Worm (Caenorhabditis elegans) whole organism, dauer: ENCODE measurements around the gene F32D8.4.

Experiments
- unc-62 ChIP-seq: sonication (generic microtip); optimal IDR thresholded peaks from 2 replicates; lab custom pipeline; 2017; ENCODE audit warnings: missing biosample characterization, missing genetic modification reagents, missing genetic modification characterization

F32D8.4 gene

DNA sequence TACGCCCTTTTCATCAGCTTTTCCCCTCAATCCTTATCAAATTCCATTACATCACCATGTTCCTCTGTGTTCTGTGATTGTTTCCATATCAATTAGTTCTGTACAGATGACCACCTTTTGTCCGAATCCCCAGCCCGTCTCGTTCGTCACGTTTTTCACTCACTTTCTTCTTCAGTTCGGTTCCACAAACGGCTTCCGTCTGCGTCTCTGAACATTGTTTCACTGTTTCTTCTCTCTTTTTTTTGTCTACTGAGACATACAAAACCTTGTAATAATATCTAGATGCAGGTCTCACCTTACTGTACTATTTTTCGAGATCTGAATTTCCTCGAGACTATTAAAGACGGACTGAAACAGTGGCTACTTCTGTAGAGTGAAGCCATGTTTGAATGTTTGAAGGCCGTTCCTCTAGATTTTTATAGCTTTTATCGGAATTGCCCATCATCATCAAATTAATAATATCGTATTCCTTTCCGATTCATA, 6.9 kb downstream of the F32D8.4 start, which contains the start of gene F32D8.3:
Gene F32D8.3, plus strand, starts transcription at position 433 of the 483 bp plus-strand sequence.
- no peak for TF ChIP-seq unc-62 (GFP tag; lab: Kevin White, UChicago)

DNA sequence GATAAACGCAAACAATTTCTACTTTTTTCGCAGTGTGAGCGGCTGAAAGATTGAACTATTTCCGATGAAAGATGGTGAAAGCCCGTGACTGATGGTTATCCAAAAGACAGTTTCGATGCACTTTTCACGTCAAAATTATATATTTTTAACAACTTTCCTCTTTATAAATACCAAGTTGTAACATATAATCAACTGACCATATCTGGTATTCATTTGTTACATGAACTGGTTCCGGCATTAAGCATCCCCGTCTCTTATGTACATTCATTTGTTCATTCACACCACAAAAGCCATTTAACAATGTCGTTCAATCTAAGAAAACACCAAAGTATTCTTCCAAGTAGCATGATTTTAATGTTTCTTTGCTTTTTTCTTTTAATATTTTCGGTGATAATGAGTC, 9.9 kb downstream of the F32D8.4 start, which contains the start of gene F32D8.2:
Gene F32D8.2, plus strand, starts transcription at position 301 of the 400 bp plus-strand sequence.
- no peak for TF ChIP-seq unc-62 (GFP tag; lab: Kevin White, UChicago)

DNA sequence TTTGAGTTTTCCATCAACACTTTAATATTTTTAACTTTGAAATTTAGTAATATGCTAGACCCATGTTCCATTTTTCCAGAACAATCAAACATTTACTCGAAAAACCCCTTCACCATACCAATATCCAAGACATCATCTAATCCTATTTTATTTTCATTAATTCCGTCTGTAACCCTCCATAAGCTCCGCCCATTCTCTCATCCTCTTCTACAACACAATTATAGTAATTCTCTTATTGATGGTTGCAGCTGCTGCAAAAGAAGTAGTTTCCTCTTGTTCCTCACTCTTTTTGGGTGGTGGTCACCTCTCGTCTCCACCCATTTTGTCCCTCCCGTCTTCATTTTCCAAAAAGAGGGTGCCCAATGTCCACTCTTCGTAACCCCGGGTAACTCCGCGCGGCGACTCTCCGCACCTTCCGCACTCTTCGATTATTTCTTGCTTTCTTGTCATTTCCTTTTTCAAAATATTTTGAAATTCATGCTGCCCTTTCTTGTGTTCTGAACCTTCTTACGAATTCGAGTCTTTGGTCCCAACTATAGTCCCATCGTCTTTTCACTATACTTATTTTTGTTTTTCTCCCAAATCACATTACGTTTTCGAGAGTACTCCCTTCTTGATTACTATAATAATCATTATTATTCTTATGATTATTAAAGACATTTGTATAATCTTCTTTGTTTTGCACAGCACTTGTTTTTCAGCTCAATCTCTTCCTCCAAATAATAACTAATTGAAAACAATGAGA, 13.1 kb downstream of the F32D8.4 start, which contains the start of gene F32D8.1:
Gene F32D8.1, plus strand, starts transcription at position 695 of the 745 bp plus-strand sequence.
- TF ChIP-seq unc-62 (GFP tag; lab: Kevin White, UChicago) = no peak

DNA sequence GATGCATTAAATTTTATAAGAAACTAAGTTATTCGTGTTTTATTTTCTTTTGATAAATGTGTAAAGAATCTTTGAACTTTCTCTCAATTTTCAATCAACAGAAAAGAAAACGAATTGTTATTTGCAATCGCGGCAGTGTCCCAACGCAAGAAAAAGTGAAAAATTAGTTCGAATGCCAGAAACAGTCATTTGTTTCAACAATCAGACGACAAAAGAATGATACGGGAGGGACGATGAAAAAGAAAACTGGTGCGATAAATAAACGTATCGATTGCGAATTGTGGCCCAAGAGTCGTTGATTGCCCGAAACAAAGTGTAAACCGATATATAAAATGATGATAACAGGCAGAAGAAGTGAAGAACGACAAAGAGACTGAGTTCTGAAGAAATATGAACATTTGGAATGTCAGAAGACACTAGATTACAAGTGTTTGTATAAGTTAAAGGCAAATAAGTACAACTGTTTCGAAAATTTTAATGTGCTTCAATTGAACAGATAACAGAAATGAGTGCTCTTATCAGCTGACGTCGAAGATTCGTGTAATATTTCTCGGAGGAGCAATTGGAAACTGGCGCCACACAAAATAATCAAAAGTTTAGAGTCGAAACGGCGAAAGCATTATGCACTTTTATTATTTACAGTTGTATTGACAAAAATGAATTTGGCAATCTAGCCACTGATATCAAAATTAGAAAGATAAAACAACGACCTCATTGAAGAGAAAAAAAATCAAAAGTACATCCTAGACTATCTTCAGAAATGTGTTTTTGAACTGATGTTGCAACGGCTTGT, 15.4 kb downstream of the F32D8.4 start:
- no peak for TF ChIP-seq unc-62 (GFP tag; lab: Kevin White, UChicago)

DNA sequence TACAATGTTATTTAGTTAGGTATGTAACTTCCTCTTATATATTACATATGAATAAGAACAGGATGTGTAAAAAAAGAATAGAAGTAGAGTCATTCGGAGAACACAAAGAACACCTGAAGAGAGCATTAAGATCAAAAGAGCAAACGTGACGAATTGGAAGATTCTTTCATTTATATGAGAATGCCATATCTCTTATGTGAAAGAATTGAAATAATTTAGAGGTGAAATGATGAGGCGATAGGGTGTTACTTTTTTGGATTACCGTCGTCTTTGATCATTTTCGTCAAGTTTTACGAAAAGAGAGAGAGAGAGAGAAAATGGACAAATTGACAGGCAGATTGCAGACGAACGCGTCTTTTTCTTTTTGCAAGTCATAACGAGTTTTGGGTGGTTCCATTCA, 16.8 kb downstream of the F32D8.4 start:
- TF ChIP-seq unc-62 (GFP tag; lab: Kevin White, UChicago) = no peak

DNA sequence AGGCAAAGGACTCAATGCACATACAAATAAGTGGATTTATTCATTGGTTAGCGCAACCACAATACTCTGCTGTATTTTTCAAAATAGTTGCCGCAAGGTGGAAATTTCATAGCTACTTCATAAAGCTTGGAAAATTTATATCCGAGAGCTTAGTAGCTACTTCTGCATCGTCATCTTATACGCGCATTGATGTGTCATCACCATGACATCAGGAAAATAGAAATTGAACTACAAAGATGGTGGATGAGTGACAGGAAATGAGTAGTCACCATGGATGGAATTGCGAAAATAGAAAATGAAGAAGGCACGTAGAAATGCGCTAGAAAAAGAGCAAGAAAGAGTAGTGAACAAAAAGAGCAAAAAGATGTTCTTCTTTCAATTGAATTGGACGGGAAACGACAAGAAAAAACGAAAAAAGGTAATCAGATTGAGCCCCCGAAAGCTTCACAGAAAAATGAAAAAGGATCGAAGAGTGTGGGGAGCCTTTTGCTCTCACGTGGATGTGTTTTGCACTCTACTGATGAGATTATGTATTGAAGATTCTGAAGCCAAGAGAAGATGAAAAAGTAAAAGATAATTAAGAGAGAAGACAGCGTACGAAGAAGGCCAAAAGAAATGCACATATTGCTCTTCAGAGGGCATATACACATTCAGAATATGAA, 18.3 kb downstream of the F32D8.4 start:
- no peak for TF ChIP-seq unc-62 (GFP tag; lab: Kevin White, UChicago)

DNA sequence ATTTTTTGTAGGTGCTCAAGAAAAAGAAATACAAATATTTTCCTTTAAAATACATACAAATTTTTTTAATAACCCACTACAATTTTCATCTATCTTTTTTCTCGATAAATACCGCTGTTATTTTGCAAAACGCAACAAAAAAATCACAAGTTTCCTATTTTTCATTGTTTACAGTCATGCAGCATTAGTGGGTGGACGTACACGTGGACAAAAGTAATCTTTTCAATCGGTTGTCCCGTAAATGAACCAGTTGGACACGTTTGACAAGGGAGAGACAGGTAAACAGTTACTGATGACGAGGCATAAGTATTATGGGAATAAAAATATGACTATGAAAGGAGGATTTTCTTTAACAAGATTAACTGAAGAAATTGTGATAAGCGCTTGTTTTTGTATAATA, 20.2 kb downstream of the F32D8.4 start:
- TF ChIP-seq unc-62 (GFP tag; lab: Kevin White, UChicago) = no peak

DNA sequence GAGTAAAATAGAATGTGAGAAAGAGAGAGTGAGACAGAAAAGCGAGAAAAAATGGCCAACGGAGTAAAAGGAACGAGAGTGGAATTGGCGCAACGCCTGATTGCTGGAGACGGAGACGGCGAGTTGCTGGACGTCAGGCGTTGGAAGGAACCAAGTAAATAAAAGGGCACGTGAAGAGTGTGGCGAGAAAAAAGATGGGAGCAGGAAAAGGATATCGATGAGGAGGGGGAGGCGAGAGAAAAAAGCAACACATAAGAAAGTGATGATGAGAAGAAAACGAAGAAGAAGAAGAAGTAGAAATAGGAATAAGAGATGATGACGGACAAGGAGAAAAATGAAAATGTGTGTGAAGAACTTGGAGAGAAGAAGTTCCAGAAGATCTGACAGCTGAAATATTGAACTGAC, 21.9 kb downstream of the F32D8.4 start:
- TF ChIP-seq unc-62 (GFP tag; lab: Kevin White, UChicago) = no peak

DNA sequence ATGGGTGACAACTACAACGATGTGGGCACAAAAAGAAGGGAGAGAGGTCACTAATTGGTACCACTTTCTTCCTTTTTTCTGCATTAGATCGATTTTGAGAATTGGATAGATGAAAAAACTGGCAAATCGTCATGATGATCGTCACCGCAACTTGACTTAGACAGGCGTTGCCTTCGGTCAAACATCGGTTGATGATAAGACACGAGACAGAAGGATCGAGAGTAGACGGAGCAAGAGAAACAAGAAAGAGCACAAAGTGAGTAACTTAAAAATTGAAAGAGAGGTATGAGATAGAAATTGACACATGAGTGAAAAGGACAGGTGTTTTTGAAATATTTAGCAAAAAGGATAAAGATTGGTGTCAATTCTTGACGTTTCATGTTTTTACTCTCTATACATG, 23.3 kb downstream of the F32D8.4 start:
- TF ChIP-seq unc-62 (GFP tag; lab: Kevin White, UChicago) = no peak

DNA sequence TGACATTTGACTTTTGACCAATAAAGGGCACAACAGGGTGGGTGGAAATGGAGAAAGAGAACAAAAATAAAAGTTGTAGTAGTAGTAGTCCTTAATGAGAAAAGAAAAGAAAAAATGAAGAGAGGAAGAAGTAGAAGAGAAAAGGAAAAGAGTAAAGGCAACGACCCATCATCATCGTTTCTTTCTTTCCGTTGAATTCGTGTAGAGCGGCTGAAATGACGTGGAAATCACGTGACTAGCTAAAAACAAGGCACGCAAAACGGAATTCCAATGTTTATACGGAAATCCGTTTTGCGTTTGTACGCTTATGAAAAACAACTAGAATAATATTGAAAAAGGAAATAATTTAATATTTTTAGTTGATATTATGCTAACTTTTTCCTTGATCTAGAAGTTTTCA, 25.8 kb downstream of the F32D8.4 start:
- TF ChIP-seq unc-62 (GFP tag; lab: Kevin White, UChicago) = no peak

DNA sequence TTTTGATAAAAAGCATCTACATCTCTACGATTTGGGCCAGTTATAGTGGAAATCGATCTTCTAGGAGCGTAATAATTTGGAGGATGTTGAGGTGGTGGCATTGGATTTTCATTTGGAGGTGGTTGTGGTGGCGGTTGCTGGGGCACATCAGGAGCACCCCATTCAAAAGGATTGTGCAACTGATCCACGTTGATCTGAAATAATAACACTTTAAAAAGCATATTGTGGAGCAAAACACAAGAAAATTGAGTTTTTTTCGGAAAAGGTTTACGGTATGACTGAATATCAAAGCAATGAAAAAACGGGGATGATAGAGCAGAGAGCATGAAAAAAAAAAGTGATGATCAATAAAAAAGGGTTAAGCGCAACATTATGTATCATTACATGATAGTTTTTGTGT, 27.8 kb downstream of the F32D8.4 start, which contains the start of gene saeg-1:
Gene saeg-1, minus strand, starts transcription at position 101 of the 400 bp plus-strand sequence.
- TF ChIP-seq unc-62 (GFP tag; lab: Kevin White, UChicago) = no peak

DNA sequence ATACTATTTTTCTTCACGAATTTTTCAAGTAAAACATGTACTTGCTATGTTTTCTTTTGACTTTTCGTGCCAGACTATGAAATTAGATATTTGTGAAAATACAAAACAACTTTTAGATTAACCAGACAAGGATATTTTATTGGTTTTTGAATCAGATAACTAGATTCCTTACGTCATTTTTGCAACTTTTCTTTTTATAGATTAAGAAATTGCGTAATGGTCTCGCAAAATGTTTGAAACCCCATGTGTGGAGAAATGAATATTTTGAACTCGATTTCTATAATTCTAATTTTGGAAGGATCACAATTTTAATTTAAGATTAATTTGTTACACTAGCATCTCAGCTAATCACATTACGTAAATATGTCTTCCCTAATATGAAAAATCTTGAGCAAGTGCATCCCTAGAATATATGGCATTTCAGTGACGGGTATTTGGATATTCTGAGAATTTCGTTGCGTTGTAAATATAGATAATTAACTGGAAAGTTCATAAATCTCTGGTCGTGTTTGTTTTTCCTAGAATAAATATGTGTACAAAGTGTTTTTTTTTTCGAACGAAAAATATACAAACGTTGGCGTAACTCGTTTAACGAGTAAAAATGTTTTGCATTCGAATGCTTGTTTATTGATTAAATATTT, 30.8 kb downstream of the F32D8.4 start:
- no peak for TF ChIP-seq unc-62 (GFP tag; lab: Kevin White, UChicago)

DNA sequence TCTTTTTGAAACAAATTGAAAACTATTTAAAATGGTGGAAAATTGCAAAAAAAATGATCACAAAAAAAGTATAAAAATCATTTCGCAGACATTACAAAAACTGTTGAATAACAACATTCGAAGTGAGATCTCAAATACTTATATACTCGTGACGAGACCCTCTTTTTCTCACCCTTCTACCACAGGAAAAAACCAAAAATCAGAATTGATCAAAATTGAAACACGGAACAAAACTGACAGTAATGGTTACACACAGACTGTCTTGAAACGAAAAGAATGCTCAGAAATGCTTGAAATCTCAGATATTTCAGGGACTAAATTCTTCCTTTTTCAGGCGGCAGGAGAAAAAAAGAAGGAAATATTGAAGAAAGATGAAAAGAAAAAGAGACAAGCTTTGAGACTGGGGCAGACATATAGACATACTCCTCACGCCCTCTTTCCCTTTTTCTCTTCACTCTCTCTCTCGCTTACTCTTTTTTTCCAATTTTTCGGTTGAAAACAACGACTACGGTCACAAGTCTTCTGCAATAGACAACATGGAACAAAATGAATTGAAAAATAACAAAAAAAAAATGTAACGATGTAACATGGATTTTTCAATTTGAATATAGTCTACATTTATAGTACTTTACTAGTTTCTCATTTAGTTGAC, 31.6 kb downstream of the F32D8.4 start:
- no peak for TF ChIP-seq unc-62 (GFP tag; lab: Kevin White, UChicago)

DNA sequence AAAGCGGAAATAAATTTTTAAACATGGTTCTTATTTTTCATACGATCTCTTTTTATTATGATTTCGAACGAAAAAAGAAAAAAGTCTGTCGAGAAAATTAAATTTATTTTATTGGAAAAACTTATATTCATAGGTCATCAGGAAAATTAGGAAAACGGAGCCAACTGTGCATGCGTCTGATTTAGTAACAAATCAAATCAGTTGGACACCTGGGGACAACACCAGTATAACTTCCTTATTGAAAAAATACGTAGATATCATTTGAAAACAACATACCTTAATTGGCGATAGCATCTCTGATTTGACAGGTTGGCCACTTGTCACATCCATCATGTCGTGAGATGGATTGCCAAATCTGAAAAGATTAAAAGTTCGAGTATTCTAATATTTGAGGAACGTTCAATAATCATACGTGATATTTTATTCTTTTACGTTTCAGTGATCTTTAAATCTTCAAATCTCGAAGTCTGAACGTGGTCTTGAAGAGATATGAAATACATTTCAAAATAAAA, 32.8 kb downstream of the F32D8.4 start:
- TF ChIP-seq unc-62 (GFP tag; lab: Kevin White, UChicago) = no peak
